Fruit fly (Drosophila melanogaster) whole organism, pupa: ENCODE measurements around the gene CG9806.
"Not testable (repeated sequence)": the region's sequence is repeated elsewhere in the genome, so short reads cannot be mapped to it uniquely, and the experiment has no call there.

ENCODE experiments used
- CG10348 ChIP-seq: fragments of 200-800 bp; sonication (Bioruptor generic); IDR thresholded peaks from 2 replicates; pipeline ENCODE4 v1.3.6; 2022; ENCODE audit warnings: missing biosample characterization, missing genetic modification characterization
- CG12605 ChIP-seq: fragments of 200-800 bp; sonication (Bioruptor generic); IDR thresholded peaks from 2 replicates; pipeline ENCODE4 v1.3.6; 2022; ENCODE audit warnings: missing biosample characterization, missing genetic modification characterization
- CG13204 ChIP-seq: fragments of 200-800 bp; sonication (Bioruptor generic); optimal IDR thresholded peaks from 2 replicates; lab custom pipeline; 2018; ENCODE audit warnings: missing biosample characterization, mild to moderate bottlenecking, missing genetic modification characterization, moderate library complexity
- CG14655 ChIP-seq: fragments of 200-800 bp; sonication (Bioruptor generic); optimal IDR thresholded peaks from 3 replicates; lab custom pipeline; 2017; ENCODE audit warnings: mild to moderate bottlenecking, missing biosample characterization, missing genetic modification reagents, missing genetic modification characterization
- CG15710 ChIP-seq: fragments of 200-800 bp; sonication (Bioruptor generic); optimal IDR thresholded peaks from 2 replicates; lab custom pipeline; 2018; ENCODE audit warnings: missing biosample characterization, mild to moderate bottlenecking, missing genetic modification characterization, moderate library complexity
- CG17806 ChIP-seq: fragments of 200-800 bp; sonication (Bioruptor generic); optimal IDR thresholded peaks from 2 replicates; lab custom pipeline; 2018; ENCODE audit warnings: missing biosample characterization, mild to moderate bottlenecking, missing genetic modification characterization, moderate library complexity
- CG32121 ChIP-seq: fragments of 200-800 bp; sonication (Bioruptor generic); IDR thresholded peaks from 2 replicates; pipeline ENCODE4 v1.3.6; 2022; ENCODE audit warnings: missing biosample characterization, missing genetic modification characterization
- CG34367 ChIP-seq: fragments of 200-800 bp; sonication (Bioruptor generic); optimal IDR thresholded peaks from 2 replicates; lab custom pipeline; 2018; ENCODE audit warnings: missing biosample characterization, mild to moderate bottlenecking, missing genetic modification characterization
- CG4496 ChIP-seq: fragments of 200-800 bp; sonication (Bioruptor generic); IDR thresholded peaks from 3 replicates; pipeline ENCODE4 v1.3.6; 2022; ENCODE audit warnings: missing biosample characterization, missing genetic modification characterization
- CG8159 ChIP-seq: fragments of 200-800 bp; sonication (Bioruptor generic); optimal IDR thresholded peaks from 3 replicates; lab custom pipeline; 2018; ENCODE audit warnings: missing biosample characterization, mild to moderate bottlenecking, missing genetic modification characterization, moderate library complexity
- CG8301 ChIP-seq: fragments of 200-800 bp; sonication (Bioruptor generic); optimal IDR thresholded peaks from 2 replicates; lab custom pipeline; 2018; ENCODE audit warnings: missing biosample characterization, mild to moderate bottlenecking, missing genetic modification characterization
- CG9948 ChIP-seq: fragments of 200-800 bp; sonication (Bioruptor generic); optimal IDR thresholded peaks from 2 replicates; lab custom pipeline; 2018; ENCODE audit warnings: missing biosample characterization, mild to moderate bottlenecking, missing genetic modification characterization, moderate library complexity
- D1 ChIP-seq: fragments of 200-800 bp; sonication (Bioruptor generic); optimal IDR thresholded peaks from 2 replicates; lab custom pipeline; 2018; ENCODE audit warnings: missing biosample characterization, mild to moderate bottlenecking, missing genetic modification characterization, moderate library complexity
- EcR ChIP-seq: fragments of 200-800 bp; sonication (Bioruptor generic); optimal IDR thresholded peaks from 3 replicates; lab custom pipeline; 2019; ENCODE audit warnings: missing biosample characterization, missing genetic modification characterization, mild to moderate bottlenecking, moderate library complexity, missing genetic modification reagents
- Ets98B ChIP-seq: fragments of 200-800 bp; sonication (Bioruptor generic); IDR thresholded peaks from 2 replicates; pipeline ENCODE4 v1.3.6; 2022; ENCODE audit warnings: missing biosample characterization, missing genetic modification characterization
- Pif1A ChIP-seq: fragments of 200-800 bp; sonication (Bioruptor generic); optimal IDR thresholded peaks from 3 replicates; lab custom pipeline; 2016; ENCODE audit warnings: missing biosample characterization, missing genetic modification characterization
- Pif1B ChIP-seq: fragments of 200-800 bp; sonication (Bioruptor generic); optimal IDR thresholded peaks from 3 replicates; lab custom pipeline; 2016; ENCODE audit warnings: missing biosample characterization, missing genetic modification characterization
- Snoo ChIP-seq: fragments of 200-800 bp; sonication (Bioruptor generic); optimal IDR thresholded peaks from 3 replicates; lab custom pipeline; 2017; ENCODE audit warnings: missing biosample characterization, mild to moderate bottlenecking, missing genetic modification characterization, inconsistent platforms
- fd96Ca ChIP-seq: fragments of 200-800 bp; sonication (Bioruptor generic); IDR thresholded peaks from 3 replicates; pipeline ENCODE4 v1.3.6; 2022; ENCODE audit warnings: missing biosample characterization, missing genetic modification characterization
- gl ChIP-seq: fragments of 200-800 bp; sonication (Bioruptor generic); optimal IDR thresholded peaks from 2 replicates; lab custom pipeline; 2018; ENCODE audit warnings: missing biosample characterization, mild to moderate bottlenecking, missing genetic modification characterization
- rn ChIP-seq: fragments of 200-800 bp; sonication (Bioruptor generic); IDR thresholded peaks from 2 replicates; pipeline ENCODE4 v1.3.6; 2022; ENCODE audit warnings: missing biosample characterization, missing genetic modification characterization

CG9806 gene

DNA sequence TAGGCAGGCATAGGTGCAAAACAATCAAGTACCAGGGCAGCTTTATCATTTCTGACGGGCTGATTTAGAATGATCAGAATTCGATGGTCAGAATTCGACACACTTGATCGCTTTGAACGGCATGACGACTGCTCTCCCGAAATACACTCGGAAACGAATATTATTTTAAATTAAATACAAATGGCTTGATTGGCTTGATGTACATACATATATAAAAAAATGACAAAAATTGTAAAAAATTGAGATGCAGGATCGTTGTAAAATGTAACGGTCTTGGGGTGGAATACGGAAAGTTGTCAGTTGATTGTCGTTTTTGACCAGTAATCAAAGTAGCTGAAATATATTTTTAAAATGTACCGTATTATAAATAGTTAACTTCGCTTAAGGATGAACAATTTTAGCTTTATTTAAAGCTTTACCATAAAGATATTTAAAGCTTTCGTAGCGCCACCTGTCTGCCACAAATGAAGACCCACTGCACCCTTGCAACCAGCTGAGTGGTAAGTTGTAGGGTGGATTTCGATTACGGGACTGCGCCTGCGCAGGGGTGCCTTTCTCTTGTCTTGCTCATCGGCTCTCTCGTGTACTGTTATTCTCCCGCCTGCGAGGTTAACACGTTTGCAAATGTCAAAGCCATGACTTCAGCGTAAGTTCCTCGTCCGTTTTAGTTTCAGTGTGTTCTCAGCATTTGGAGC, at the start of gene CG9806, which contains the start of gene X11Lbeta:
TSS of gene CG9806 (minus strand) at position 51 of the 695 bp plus-strand sequence.
TSS of gene X11Lbeta (plus strand) at position 676 of the 695 bp plus-strand sequence.
- TF ChIP-seq CG9948: no peak
- no peak for TF ChIP-seq CG10348 (GFP tag; lab: Robert Waterston, UW)
- no peak for TF ChIP-seq CG32121 (GFP tag; lab: Robert Waterston, UW)
- TF ChIP-seq fd96Ca (GFP tag; lab: Robert Waterston, UW): no peak
- no peak for TF ChIP-seq CG15710 (tag; lab: Kevin White, UChicago)
- TF ChIP-seq CG14655: no peak
- no peak for TF ChIP-seq CG13204 (GFP tag; lab: Kevin White, UChicago)
- TF ChIP-seq CG4496 (GFP tag; lab: Robert Waterston, UW): no peak
- TF ChIP-seq CG8159: no peak
- TF ChIP-seq CG34367: no peak
- no peak for TF ChIP-seq CG17806

DNA sequence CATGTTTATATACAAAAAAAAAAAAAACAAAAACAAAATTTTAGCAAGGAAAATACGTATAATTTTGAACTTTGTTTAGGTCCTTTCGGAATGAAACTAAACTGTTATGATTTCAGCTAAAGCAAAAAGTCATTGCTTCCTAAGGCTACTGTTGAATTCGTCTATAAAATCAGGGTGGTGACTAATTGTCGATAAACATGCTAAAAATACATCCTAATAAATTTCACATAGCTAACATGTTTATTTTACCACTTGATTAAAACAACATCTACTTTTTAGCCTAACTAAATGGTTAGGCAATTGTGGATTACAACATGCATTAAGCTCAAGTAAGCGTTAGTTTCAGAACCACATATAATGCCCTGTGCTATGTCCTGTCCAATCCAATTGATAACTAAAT, 46.5 kb upstream of the CG9806 start, which contains the start of gene CG12637:
TSS of gene CG12637 (minus strand) at position 101 of the 400 bp plus-strand sequence.
- no peak for TF ChIP-seq fd96Ca (GFP tag; lab: Robert Waterston, UW)
- no peak for TF ChIP-seq CG12605
- TF ChIP-seq gl (tag; lab: Kevin White, UChicago): no peak
- no peak for TF ChIP-seq D1 (tag; lab: Kevin White, UChicago)
- no peak for TF ChIP-seq Snoo
- TF ChIP-seq CG34367: no peak
- TF ChIP-seq CG10348 (GFP tag; lab: Robert Waterston, UW): no peak
- no peak for TF ChIP-seq EcR (GFP tag; lab: Kevin White, UChicago)
- TF ChIP-seq CG8301 (tag; lab: Kevin White, UChicago): no peak
- no peak for TF ChIP-seq Pif1A (GFP tag; lab: Kevin White, UChicago)
- no peak for TF ChIP-seq CG9948
- no peak for TF ChIP-seq CG13204 (GFP tag; lab: Kevin White, UChicago)
- TF ChIP-seq CG4496 (GFP tag; lab: Robert Waterston, UW): no peak
- no peak for TF ChIP-seq CG17806
- TF ChIP-seq rn (GFP tag; lab: Robert Waterston, UW): no peak
- TF ChIP-seq CG32121 (GFP tag; lab: Robert Waterston, UW): no peak
- no peak for TF ChIP-seq CG14655
- no peak for TF ChIP-seq CG8159
- TF ChIP-seq Ets98B (GFP tag; lab: Robert Waterston, UW): no peak
- TF ChIP-seq Pif1B (GFP tag; lab: Kevin White, UChicago): no peak

DNA sequence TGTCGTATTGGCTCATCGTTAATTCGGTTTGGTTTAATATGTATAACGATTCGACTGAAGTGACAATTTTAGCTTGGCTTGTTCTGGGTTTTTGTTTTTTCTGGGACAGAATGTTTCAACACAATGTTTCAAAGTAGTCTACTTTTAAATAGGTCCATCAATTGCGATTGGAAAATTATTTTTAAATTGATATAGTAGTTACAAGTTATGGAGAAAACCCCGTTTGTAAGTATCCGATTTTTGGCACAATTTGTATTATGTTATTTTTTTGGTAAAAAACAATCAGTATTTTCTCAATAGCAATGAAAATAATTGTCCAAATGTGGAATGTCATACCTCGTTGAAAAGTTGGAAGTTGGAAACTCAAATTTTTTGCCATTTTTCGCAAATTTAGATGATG, 34.8 kb upstream of the CG9806 start, which contains the start of gene Rab9E:
TSS of gene Rab9E (minus strand) at position 101 of the 400 bp plus-strand sequence.
- TF ChIP-seq gl (tag; lab: Kevin White, UChicago); CG12605; rn (GFP tag; lab: Robert Waterston, UW): not testable (repeated sequence)

dm6 chrX:10657380-10657779, 30.5 kb upstream of the CG9806 start, which contains the start of gene CG2111:
Gene CG2111 (plus strand): TSS chrX:10657680.
- TF ChIP-seq D1 (tag; lab: Kevin White, UChicago) (no peak), CG13204 (GFP tag; lab: Kevin White, UChicago) (no peak), Pif1A (GFP tag; lab: Kevin White, UChicago) (no peak), Snoo (no peak), Ets98B (GFP tag; lab: Robert Waterston, UW) (no peak), CG15710 (tag; lab: Kevin White, UChicago) (no peak), CG8159 (no peak), fd96Ca (GFP tag; lab: Robert Waterston, UW) (no peak), CG34367 (no peak), rn (GFP tag; lab: Robert Waterston, UW) (no peak), CG32121 (GFP tag; lab: Robert Waterston, UW) (no peak), CG9948 (no peak), gl (tag; lab: Kevin White, UChicago) (no peak)

dm6 chrX:10656216-10656615, 29.3 kb upstream of the CG9806 start:
- TF ChIP-seq Pif1A (GFP tag; lab: Kevin White, UChicago) (no peak), CG32121 (GFP tag; lab: Robert Waterston, UW) (no peak), Pif1B (GFP tag; lab: Kevin White, UChicago) (no peak), CG15710 (tag; lab: Kevin White, UChicago) (no peak), Ets98B (GFP tag; lab: Robert Waterston, UW) (no peak), CG17806 (no peak), D1 (tag; lab: Kevin White, UChicago) (no peak), CG14655 (no peak), CG13204 (GFP tag; lab: Kevin White, UChicago) (no peak), rn (GFP tag; lab: Robert Waterston, UW) (no peak), CG34367 (no peak), CG8159 (no peak), EcR (GFP tag; lab: Kevin White, UChicago) (no peak), fd96Ca (GFP tag; lab: Robert Waterston, UW) (no peak)

DNA sequence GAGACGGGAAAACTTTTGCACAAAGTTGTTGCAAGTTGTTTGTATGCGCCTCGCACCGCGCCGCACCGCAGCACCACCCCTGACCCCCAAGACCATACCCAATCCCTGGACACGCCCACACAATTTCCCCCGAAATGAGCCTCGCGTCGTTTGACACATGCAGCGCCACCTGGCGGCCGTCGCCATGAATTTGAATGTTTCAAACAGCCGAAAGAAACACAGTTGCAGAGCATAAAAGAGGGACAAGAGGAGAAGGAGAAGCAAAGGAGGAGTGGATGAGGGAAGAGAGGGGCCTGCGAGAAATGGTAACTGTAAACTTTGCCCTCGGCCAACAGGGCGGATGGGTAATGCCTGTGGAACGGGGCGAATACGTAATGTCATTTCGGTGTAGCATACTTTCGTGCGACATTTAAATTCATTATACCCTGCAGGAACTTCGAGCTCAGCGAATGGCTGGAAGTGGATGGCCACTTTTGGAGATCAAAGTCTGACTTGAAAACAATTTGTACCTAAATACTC, 15.4 kb upstream of the CG9806 start:
- TF ChIP-seq rn (GFP tag; lab: Robert Waterston, UW): no peak
- TF ChIP-seq CG12605: no peak
- TF ChIP-seq CG32121 (GFP tag; lab: Robert Waterston, UW): no peak
- TF ChIP-seq gl (tag; lab: Kevin White, UChicago): no peak
- no peak for TF ChIP-seq CG4496 (GFP tag; lab: Robert Waterston, UW)
- no peak for TF ChIP-seq CG8301 (tag; lab: Kevin White, UChicago)
- no peak for TF ChIP-seq Ets98B (GFP tag; lab: Robert Waterston, UW)
- no peak for TF ChIP-seq Pif1B (GFP tag; lab: Kevin White, UChicago)
- no peak for TF ChIP-seq Pif1A (GFP tag; lab: Kevin White, UChicago)
- no peak for TF ChIP-seq CG8159
- no peak for TF ChIP-seq CG34367
- TF ChIP-seq D1 (tag; lab: Kevin White, UChicago): no peak
- TF ChIP-seq CG17806: no peak
- no peak for TF ChIP-seq CG15710 (tag; lab: Kevin White, UChicago)
- no peak for TF ChIP-seq CG13204 (GFP tag; lab: Kevin White, UChicago)
- TF ChIP-seq Snoo: no peak
- no peak for TF ChIP-seq CG14655
- no peak for TF ChIP-seq fd96Ca (GFP tag; lab: Robert Waterston, UW)
- no peak for TF ChIP-seq CG9948
